Worm (Caenorhabditis elegans) whole organism, L2 larva: Measurements from ENCODE around the gene K12H6.10.
A peak's percentile ranks its signal among the peaks of the same experiment; 100 is the strongest.

Source experiments
- F13H6.1 ChIP-seq: sonication (generic microtip); optimal IDR thresholded peaks from 2 replicates; lab custom pipeline; 2016; ENCODE audit warnings: missing genetic modification characterization, missing compliant biosample characterization
- ZK546.5 ChIP-seq: sonication (generic microtip); optimal IDR thresholded peaks from 2 replicates; lab custom pipeline; 2017; ENCODE audit warnings: missing biosample characterization, missing genetic modification characterization
- alr-1 ChIP-seq: fragments of 150-350 bp; optimal IDR thresholded peaks from 2 replicates; lab custom pipeline; 2014; ENCODE audit warnings: missing biosample characterization, missing genetic modification characterization
- aly-2 ChIP-seq: fragments of 150-350 bp; optimal IDR thresholded peaks from 2 replicates; lab custom pipeline; 2014; ENCODE audit warnings: missing biosample characterization, missing genetic modification characterization
- ama-1 ChIP-seq: fragments of 150-350 bp; optimal IDR thresholded peaks from 2 replicates; lab custom pipeline; 2018; ENCODE audit warnings: inconsistent platforms
- blmp-1 ChIP-seq: sonication (generic microtip); optimal IDR thresholded peaks from 2 replicates; lab custom pipeline; 2017; ENCODE audit warnings: missing genetic modification characterization, mild to moderate bottlenecking, missing compliant biosample characterization, antibody characterized with exemption, moderate library complexity; ENCODE audit not compliant: insufficient read depth
- ceh-16 ChIP-seq: fragments of 150-350 bp; optimal IDR thresholded peaks from 2 replicates; lab custom pipeline; 2014; ENCODE audit warnings: missing biosample characterization, missing genetic modification characterization
- dmd-4 ChIP-seq: sonication (generic microtip); optimal IDR thresholded peaks from 2 replicates; lab custom pipeline; 2017; ENCODE audit warnings: missing biosample characterization, missing genetic modification characterization
- egl-27 ChIP-seq: sonication (generic microtip); optimal IDR thresholded peaks from 3 replicates; lab custom pipeline; 2017; ENCODE audit warnings: missing biosample characterization, missing genetic modification reagents, missing genetic modification characterization
- elt-1 ChIP-seq: fragments of 150-350 bp; optimal IDR thresholded peaks from 2 replicates; lab custom pipeline; 2014; ENCODE audit warnings: missing biosample characterization, missing genetic modification characterization
- elt-3 ChIP-seq: sonication (generic microtip); optimal IDR thresholded peaks from 2 replicates; lab custom pipeline; 2017; ENCODE audit warnings: missing biosample characterization, missing genetic modification characterization
- gmeb-1 ChIP-seq: fragments of 150-350 bp; optimal IDR thresholded peaks from 2 replicates; lab custom pipeline; 2014; ENCODE audit warnings: missing biosample characterization, missing genetic modification characterization
- lsy-2 ChIP-seq, 2 experiments: fragments of 150-350 bp in 1 of 2; sonication (generic microtip) in 1 of 2; optimal IDR thresholded peaks; 2 replicates each; lab custom pipeline; 2014 to 2017; ENCODE audit warnings: missing biosample characterization in 2 of 2, missing genetic modification characterization in 2 of 2
- mbf-1 ChIP-seq: sonication (generic microtip); optimal IDR thresholded peaks from 2 replicates; lab custom pipeline; 2017; ENCODE audit warnings: missing biosample characterization, missing genetic modification characterization
- mdl-1 ChIP-seq, 2 experiments: fragments of 150-350 bp in 1 of 2; sonication (generic microtip) in 1 of 2; optimal IDR thresholded peaks; 2 replicates each; lab custom pipeline; 2017; ENCODE audit warnings: missing biosample characterization in 2 of 2, missing genetic modification characterization in 2 of 2
- nhr-10 ChIP-seq: sonication (generic microtip); optimal IDR thresholded peaks from 2 replicates; lab custom pipeline; 2017; ENCODE audit warnings: missing biosample characterization, missing genetic modification characterization
- nhr-11 ChIP-seq: fragments of 150-350 bp; optimal IDR thresholded peaks from 2 replicates; lab custom pipeline; 2014; ENCODE audit warnings: missing biosample characterization, missing genetic modification characterization
- nhr-12 ChIP-seq: fragments of 150-350 bp; optimal IDR thresholded peaks from 2 replicates; lab custom pipeline; 2014; ENCODE audit warnings: missing biosample characterization, missing genetic modification characterization
- nhr-129 ChIP-seq: fragments of 150-350 bp; optimal IDR thresholded peaks from 2 replicates; lab custom pipeline; 2014; ENCODE audit warnings: missing biosample characterization, missing genetic modification characterization
- nhr-23 ChIP-seq: fragments of 150-350 bp; optimal IDR thresholded peaks from 2 replicates; lab custom pipeline; 2014; ENCODE audit warnings: missing biosample characterization, missing genetic modification reagents, missing genetic modification characterization
- nhr-237 ChIP-seq: fragments of 150-350 bp; optimal IDR thresholded peaks from 2 replicates; lab custom pipeline; 2014; ENCODE audit warnings: missing biosample characterization, missing genetic modification characterization
- nhr-25 ChIP-seq: fragments of 150-350 bp; sonication (generic microtip); optimal IDR thresholded peaks from 3 replicates; lab custom pipeline; 2014; ENCODE audit warnings: missing biosample characterization, missing genetic modification characterization
- nhr-77 ChIP-seq: fragments of 150-350 bp; optimal IDR thresholded peaks from 2 replicates; lab custom pipeline; 2014; ENCODE audit warnings: missing biosample characterization, missing genetic modification characterization
- peb-1 ChIP-seq: fragments of 150-350 bp; optimal IDR thresholded peaks from 2 replicates; lab custom pipeline; 2014; ENCODE audit warnings: missing biosample characterization, missing genetic modification characterization
- sem-4 ChIP-seq: fragments of 150-350 bp; optimal IDR thresholded peaks from 2 replicates; lab custom pipeline; 2014; ENCODE audit warnings: missing biosample characterization, missing genetic modification reagents, missing genetic modification characterization
- skn-1 ChIP-seq: sonication (generic microtip); optimal IDR thresholded peaks from 2 replicates; lab custom pipeline; 2017; ENCODE audit warnings: missing biosample characterization, missing genetic modification characterization
- sma-3 ChIP-seq: sonication (generic microtip); optimal IDR thresholded peaks from 2 replicates; lab custom pipeline; 2016; ENCODE audit warnings: missing genetic modification reagents, missing genetic modification characterization, missing compliant biosample characterization
- sma-9 ChIP-seq, 2 experiments: fragments of 150-350 bp in 1 of 2; sonication (generic microtip) in 1 of 2; optimal IDR thresholded peaks; 2 replicates each; lab custom pipeline; 2014 to 2016; ENCODE audit warnings: missing genetic modification characterization in 2 of 2, mild to moderate bottlenecking in 1 of 2, missing biosample characterization in 1 of 2, missing compliant biosample characterization in 1 of 2, missing genetic modification reagents in 1 of 2, moderate library complexity in 1 of 2
- snpc-4 ChIP-seq: fragments of 150-350 bp; optimal IDR thresholded peaks from 2 replicates; lab custom pipeline; 2014; ENCODE audit warnings: missing biosample characterization, missing genetic modification characterization
- unc-55 ChIP-seq: fragments of 150-350 bp; sonication (generic microtip); optimal IDR thresholded peaks from 3 replicates; lab custom pipeline; 2014; ENCODE audit warnings: missing biosample characterization, missing genetic modification reagents, missing genetic modification characterization
- ztf-11 ChIP-seq: sonication (generic microtip); optimal IDR thresholded peaks from 2 replicates; lab custom pipeline; 2017; ENCODE audit warnings: missing biosample characterization, missing genetic modification characterization
- ztf-4 ChIP-seq: fragments of 150-350 bp; optimal IDR thresholded peaks from 2 replicates; lab custom pipeline; 2014; ENCODE audit warnings: missing biosample characterization, missing genetic modification characterization

The K12H6.10 gene

DNA sequence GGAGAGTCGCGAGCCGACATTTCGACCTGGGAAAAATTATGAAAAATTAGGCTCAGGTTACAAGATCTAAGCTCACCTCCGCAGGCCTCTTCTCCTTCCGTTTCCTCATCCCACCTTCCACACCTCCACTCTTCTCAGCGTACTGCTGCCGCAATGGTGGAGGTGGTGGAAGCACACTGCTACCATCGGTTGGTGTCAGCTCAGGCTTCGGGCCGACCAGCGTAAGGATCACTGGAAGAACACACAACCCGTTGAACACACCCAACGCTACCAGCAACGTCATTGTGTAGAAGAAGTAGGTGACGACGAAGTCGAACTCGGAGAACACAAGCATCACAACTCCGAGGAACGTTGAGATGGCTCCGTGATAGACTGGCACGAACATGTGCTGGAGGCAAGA is 23.0 kb downstream of the K12H6.10 start:
- TF ChIP-seq dmd-4 (tag; lab: Kevin White, UChicago): no peak
- no peak for TF ChIP-seq mdl-1 (tag; optimal IDR thresholded peaks at IDR 0.05; lab: Kevin White, UChicago)
- TF ChIP-seq nhr-237 (tag; lab: Kevin White, UChicago): no peak
- TF ChIP-seq mbf-1 (tag; lab: Kevin White, UChicago): no peak

ce11 chrII:2846552-2846951 is 23.9 kb downstream of the K12H6.10 start:
- no peak for TF ChIP-seq blmp-1 (tag; lab: Kevin White, UChicago)
- TF ChIP-seq sma-3 (GFP tag; lab: Kevin White, UChicago): no peak
- no peak for TF ChIP-seq elt-1 (tag; lab: Kevin White, UChicago)
- no peak for TF ChIP-seq ztf-4
- no peak for TF ChIP-seq unc-55 (GFP tag; lab: Kevin White, UChicago)
- TF ChIP-seq nhr-77 (tag; lab: Kevin White, UChicago): no peak
- no peak for TF ChIP-seq aly-2 (tag; lab: Kevin White, UChicago)
- TF ChIP-seq nhr-12 (tag; lab: Kevin White, UChicago): no peak
- no peak for TF ChIP-seq nhr-11
- no peak for TF ChIP-seq peb-1 (tag; lab: Kevin White, UChicago)
- TF ChIP-seq sem-4 (tag; lab: Kevin White, UChicago): no peak
- TF ChIP-seq dmd-4 (tag; lab: Kevin White, UChicago): no peak
- no peak for TF ChIP-seq ZK546.5 (tag; lab: Kevin White, UChicago)
- no peak for TF ChIP-seq egl-27
- no peak for TF ChIP-seq skn-1 (tag; lab: Kevin White, UChicago)

DNA sequence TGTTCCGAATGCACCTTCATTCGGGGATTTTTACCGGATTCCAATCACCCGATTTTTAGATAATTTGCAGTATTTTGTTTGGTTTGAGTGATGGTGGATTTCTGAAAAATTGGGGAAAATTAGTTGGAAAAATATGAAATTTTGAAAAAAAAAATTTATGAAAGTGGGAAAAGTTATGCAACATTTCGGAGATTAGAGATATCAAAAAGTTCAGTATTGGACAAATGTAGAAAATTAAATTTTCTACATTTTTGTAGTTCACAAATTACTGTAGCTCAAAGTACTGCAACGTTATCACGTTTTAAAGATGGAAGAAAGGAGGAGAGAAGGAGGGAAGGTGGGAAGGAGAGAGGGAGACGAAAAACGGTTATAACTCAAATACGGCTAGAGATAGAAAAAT is 29.8 kb downstream of the K12H6.10 start, which contains the start of gene ptc-3:
TSS of gene ptc-3 (minus strand) at position 101 of the 400 bp plus-strand sequence.
- TF ChIP-seq ama-1 (lab: Kevin White, UChicago): no peak
- TF ChIP-seq nhr-129 (tag; lab: Kevin White, UChicago): no peak
- no peak for TF ChIP-seq nhr-25 (tag; lab: Kevin White, UChicago)
- no peak for TF ChIP-seq elt-1 (tag; lab: Kevin White, UChicago)
- no peak for TF ChIP-seq elt-3 (tag; lab: Kevin White, UChicago)
- no peak for TF ChIP-seq lsy-2 (tag; optimal IDR thresholded peaks at IDR 0.05; lab: Kevin White, UChicago)
- TF ChIP-seq alr-1 (tag; lab: Kevin White, UChicago): no peak
- TF ChIP-seq ceh-16 (tag; lab: Kevin White, UChicago): no peak
- TF ChIP-seq gmeb-1: no peak
- TF ChIP-seq ztf-11 (tag; lab: Kevin White, UChicago): no peak
- TF ChIP-seq snpc-4 (tag; lab: Kevin White, UChicago): no peak
- no peak for TF ChIP-seq nhr-23 (tag; lab: Kevin White, UChicago)
- TF ChIP-seq sma-3 (GFP tag; lab: Kevin White, UChicago): no peak
- TF ChIP-seq sma-9 (GFP tag; optimal IDR thresholded peaks at IDR 0.05; lab: Kevin White, UChicago): no peak
- no peak for TF ChIP-seq sma-9 (tag; optimal IDR thresholded peaks at IDR 0.05; lab: Kevin White, UChicago)
- TF ChIP-seq dmd-4 (tag; lab: Kevin White, UChicago): no peak
- TF ChIP-seq nhr-10: no peak
- no peak for TF ChIP-seq unc-55 (GFP tag; lab: Kevin White, UChicago)

DNA sequence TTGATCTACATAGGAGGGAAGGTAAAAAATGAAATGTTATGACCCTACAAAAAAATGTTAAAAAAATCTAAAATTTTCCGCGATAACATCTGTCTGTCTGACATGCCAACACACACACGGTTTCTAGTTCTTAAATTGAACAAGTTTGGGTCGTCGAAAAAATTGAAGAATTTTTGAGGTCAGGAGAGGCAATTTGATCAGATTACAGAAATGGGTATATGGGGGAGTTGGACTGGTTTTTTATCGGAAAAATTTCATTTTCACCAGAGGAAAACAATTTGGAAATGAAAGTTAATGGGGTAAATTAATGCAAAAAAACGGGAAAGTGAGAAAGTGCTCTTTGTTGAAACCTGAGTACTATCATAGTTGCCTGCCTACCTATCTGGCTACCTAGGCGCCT is 31.1 kb downstream of the K12H6.10 start:
- no peak for TF ChIP-seq ztf-4
- TF ChIP-seq nhr-25 (tag; lab: Kevin White, UChicago): peak; percentile 53
- peak; percentile 43 for TF ChIP-seq blmp-1 (tag; lab: Kevin White, UChicago)

DNA sequence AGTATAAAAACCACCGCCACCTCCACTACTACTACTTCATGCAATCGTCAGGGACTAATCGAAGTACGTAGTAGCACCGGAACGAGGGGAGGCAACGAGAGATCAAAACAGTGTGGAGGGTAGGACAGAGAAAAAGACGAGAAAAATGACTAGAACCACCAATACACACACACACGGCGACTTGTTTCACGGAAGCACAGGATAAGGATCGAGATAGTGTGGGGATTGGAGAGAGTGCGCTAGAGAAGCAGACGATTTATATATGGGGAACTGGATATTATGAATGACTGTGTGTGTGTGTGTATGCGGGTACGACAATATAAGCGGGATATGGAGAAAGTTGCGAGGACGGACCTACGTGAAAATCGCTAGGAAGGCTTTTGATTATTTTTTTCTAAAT is 32.1 kb downstream of the K12H6.10 start:
- peak; percentile 63 for TF ChIP-seq nhr-25 (tag; lab: Kevin White, UChicago)
- peak; percentile 12 for TF ChIP-seq blmp-1 (tag; lab: Kevin White, UChicago)
- TF ChIP-seq sma-3 (GFP tag; lab: Kevin White, UChicago): peak; percentile 6
- peak; percentile 25 for TF ChIP-seq nhr-129 (tag; lab: Kevin White, UChicago)
- peak; percentile 12 for TF ChIP-seq F13H6.1 (tag; lab: Kevin White, UChicago)
- no peak for TF ChIP-seq sma-9 (GFP tag; optimal IDR thresholded peaks at IDR 0.05; lab: Kevin White, UChicago)
- TF ChIP-seq sma-9 (tag; optimal IDR thresholded peaks at IDR 0.05; lab: Kevin White, UChicago): no peak
- TF ChIP-seq alr-1 (tag; lab: Kevin White, UChicago): no peak
- TF ChIP-seq, all 48 proteins: peak for 5
